Worm (Caenorhabditis elegans) whole organism, dauer: ENCODE measurements around the gene nhr-172.

Experiments used
- unc-62 ChIP-seq: sonication (generic microtip); optimal IDR thresholded peaks from 2 replicates; lab custom pipeline; 2017; ENCODE audit warnings: missing biosample characterization, missing genetic modification reagents, missing genetic modification characterization

nhr-172 gene

DNA sequence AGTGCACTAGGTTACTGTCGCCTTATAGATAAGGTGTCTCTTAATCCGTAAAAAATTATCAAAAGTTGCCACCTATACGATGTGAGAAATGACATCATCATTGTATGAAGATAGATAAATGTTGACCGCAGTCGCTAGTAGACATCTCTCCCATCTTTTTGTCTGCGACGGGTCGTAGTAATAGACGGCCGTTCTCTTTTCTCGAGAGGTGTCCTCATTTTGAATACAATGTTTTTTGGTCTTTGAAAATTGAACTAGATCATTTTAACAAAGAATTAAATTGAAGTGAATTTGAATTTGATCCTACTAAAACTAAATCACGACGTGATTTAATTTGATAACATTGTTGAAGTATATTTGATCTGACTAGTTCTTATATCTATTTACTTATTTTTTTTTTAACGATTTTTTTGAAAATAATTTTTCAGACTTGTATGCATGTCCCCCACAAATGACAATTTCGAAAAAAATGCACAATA is at the start of gene nhr-172, which contains the start of gene str-31:
Gene nhr-172, plus strand, starts transcription at position 429 of the 479 bp plus-strand sequence.
Gene str-31, minus strand, starts transcription at position 101 of the 479 bp plus-strand sequence.
- TF ChIP-seq unc-62 (GFP tag; lab: Kevin White, UChicago), result no peak

DNA sequence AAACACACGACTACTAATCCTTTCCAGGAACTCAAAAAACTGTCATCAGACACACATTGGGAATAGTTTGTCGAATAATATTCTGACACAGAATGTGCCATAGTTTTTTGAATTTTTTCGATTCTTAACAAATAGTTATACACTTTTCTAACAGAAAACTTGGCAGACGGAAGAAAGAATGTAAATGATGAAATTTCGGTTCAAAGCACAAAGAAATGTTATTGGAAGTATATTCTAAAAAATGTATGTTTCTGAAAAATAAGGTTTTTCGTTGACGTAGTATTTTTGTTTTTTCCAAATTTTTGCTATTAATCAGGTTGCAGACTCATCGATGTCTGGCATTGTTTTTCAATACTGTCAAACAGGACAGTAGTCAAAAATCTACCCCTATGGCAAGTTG is 47.9 kb upstream of the nhr-172 start, which contains the start of gene srh-92:
Gene srh-92, minus strand, starts transcription at position 101 of the 400 bp plus-strand sequence.
- TF ChIP-seq unc-62 (GFP tag; lab: Kevin White, UChicago), result no peak

DNA sequence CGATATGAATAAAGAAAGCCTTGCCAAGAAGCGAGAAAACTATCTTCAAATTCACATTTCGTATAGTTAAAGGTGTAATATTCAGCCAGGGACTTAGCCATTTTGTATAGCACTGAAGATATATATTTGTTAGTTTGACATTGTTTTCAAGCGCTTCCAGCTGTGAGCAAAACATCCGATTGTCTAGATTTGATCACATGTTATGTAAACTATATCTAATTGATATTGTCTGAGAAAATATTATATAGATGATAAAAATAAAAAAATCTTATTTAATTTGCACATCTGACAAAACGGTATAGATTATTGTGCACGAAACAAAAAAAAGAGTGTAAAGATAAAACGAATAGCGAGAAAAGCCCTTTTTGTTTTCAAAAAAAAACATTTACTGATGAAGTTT is 44.1 kb upstream of the nhr-172 start, which contains the start of gene srh-89:
Gene srh-89, minus strand, starts transcription at position 101 of the 400 bp plus-strand sequence.
- no peak for TF ChIP-seq unc-62 (GFP tag; lab: Kevin White, UChicago)

DNA sequence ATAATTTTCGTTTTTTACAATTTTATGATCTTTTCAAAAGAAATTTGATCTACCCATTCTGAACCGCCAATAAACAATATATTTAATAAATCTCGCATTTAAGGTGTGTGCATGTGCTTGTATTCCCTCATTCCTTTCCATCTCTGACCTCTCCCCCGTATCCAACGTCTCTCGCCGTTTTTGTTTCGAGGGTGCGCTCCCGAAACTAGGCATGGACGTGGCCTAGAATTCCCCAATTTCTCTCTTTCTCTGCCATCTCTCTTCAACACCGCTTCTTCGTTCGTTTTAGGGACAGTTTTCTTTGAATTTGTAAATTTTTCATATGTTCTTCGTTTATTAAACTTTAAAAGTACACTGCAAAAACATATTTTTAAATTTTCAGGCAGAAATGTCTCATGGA is 43.3 kb upstream of the nhr-172 start, which contains the start of gene F25E5.1:
Gene F25E5.1, plus strand, starts transcription at position 376 of the 400 bp plus-strand sequence.
- TF ChIP-seq unc-62 (GFP tag; lab: Kevin White, UChicago), result no peak

ce11 chrV:7472815-7473214 is 36.0 kb upstream of the nhr-172 start, which contains the start of gene str-28:
Gene str-28 (minus strand): TSS chrV:7472915.
- TF ChIP-seq unc-62 (GFP tag; lab: Kevin White, UChicago), result no peak

DNA sequence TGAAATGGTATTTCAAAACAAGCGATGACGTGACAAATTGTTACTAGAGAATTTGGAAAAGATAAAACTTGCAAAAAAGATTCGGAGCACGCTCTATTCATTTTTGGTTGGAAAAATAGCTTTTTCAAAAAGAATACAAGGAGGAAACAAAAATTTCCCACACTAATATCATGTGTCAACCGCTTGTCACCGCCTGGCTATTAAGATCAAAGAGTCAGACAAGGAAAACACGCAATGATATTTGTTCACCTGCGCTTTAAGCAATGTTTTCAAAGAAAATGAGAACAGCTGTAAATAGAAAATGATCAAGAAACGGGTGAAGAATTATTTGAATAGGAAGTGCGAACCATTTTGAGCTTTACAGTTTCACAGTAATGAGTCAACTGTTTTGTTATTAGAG is 32.0 kb upstream of the nhr-172 start, which contains the start of gene srh-125:
Gene srh-125, minus strand, starts transcription at position 101 of the 400 bp plus-strand sequence.
- no peak for TF ChIP-seq unc-62 (GFP tag; lab: Kevin White, UChicago)

ce11 chrV:7478404-7478803 is 30.4 kb upstream of the nhr-172 start, which contains the start of gene str-190:
Gene str-190 (minus strand): TSS chrV:7478504.
- no peak for TF ChIP-seq unc-62 (GFP tag; lab: Kevin White, UChicago)

DNA sequence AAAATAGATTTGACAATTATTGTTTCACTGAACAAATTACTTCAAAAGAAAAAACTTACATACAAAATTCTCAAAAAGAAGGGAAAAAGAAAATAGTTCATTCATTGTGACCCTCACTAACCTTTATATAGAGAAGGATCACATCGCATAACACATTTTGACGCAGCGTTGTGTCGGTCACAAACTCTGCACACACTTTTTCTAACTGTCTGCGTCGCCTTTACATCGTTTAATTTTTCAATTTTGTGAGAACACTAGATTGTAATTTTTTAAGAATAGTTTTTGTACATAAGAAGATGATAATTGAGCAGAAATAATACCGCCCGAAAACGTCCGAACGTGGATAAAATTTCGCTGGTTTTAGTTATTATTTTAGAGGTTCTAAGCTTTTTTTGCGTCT is 27.8 kb upstream of the nhr-172 start, which contains the start of gene C18B10.6:
Gene C18B10.6, minus strand, starts transcription at position 101 of the 400 bp plus-strand sequence.
- TF ChIP-seq unc-62 (GFP tag; lab: Kevin White, UChicago), result no peak

DNA sequence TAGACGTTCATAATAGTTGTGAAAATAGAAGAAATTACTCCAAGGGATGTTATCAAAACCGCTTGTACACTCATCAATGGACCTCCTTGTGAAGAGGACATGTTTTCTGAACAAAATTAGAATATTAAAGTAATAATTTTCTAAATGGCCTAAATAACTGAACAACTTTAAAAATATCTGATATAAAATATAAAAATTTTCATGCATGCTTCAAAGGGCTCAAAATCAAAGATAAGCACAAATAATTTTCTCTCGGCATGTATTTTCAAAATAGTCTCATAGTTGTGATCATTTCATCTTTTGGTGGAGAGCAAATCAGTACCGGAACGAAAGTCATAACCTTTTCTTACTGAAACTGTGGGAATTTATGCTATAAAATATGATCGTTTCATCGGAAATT is 23.8 kb upstream of the nhr-172 start, which contains the start of gene srbc-8:
Gene srbc-8, minus strand, starts transcription at position 101 of the 400 bp plus-strand sequence.
- TF ChIP-seq unc-62 (GFP tag; lab: Kevin White, UChicago), result no peak

ce11 chrV:7487518-7487917 is 21.3 kb upstream of the nhr-172 start, which contains the start of gene srbc-7:
Gene srbc-7 (minus strand): TSS chrV:7487618.
- no peak for TF ChIP-seq unc-62 (GFP tag; lab: Kevin White, UChicago)

ce11 chrV:7490340-7490739 is 18.5 kb upstream of the nhr-172 start, which contains the start of gene srbc-9:
Gene srbc-9 (minus strand): TSS chrV:7490440.
- TF ChIP-seq unc-62 (GFP tag; lab: Kevin White, UChicago), result no peak

ce11 chrV:7492924-7493323 is 15.9 kb upstream of the nhr-172 start, which contains the start of gene srbc-10:
Gene srbc-10 (minus strand): TSS chrV:7493024.
- no peak for TF ChIP-seq unc-62 (GFP tag; lab: Kevin White, UChicago)

- TF ChIP-seq unc-62 (GFP tag; lab: Kevin White, UChicago), result no peak
These were observed 13.6 kb upstream of the nhr-172 start, which contains the start of gene srbc-11 for ce11 chrV:7495189-7495588. Gene srbc-11 (minus strand): TSS chrV:7495289.

DNA sequence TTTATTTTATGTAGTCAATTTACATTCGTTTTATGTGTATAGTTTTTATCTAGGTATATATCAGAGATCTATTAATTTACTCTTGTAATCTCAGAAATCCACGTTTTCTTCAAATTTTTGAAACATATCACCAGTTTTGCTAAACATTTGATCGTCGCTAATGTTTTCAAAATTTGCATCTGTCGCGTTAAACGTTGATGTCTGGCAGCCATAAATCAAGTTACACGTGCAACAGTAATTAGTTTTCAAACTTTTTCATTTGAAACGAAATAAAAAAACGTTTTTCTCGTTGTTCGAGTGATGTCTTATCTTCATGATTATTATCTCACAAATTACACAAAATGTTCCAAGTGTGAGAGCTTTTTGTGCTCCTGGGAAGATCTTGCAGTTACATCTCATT is 11.4 kb upstream of the nhr-172 start, which contains the start of gene srh-79:
Gene srh-79, plus strand, starts transcription at position 301 of the 400 bp plus-strand sequence.
- TF ChIP-seq unc-62 (GFP tag; lab: Kevin White, UChicago), result no peak

ce11 chrV:7501194-7501593 is 7.6 kb upstream of the nhr-172 start:
- TF ChIP-seq unc-62 (GFP tag; lab: Kevin White, UChicago), result no peak

- no peak for TF ChIP-seq unc-62 (GFP tag; lab: Kevin White, UChicago)
These were observed 4.5 kb upstream of the nhr-172 start, which contains the start of gene srh-229 for ce11 chrV:7504271-7504670. Gene srh-229 (minus strand): TSS chrV:7504371.
